Worm (Caenorhabditis elegans): ENCODE results near the gene nas-10.

nas-10 gene

ce11 chrX:10951168-10951567, 12.1 kb downstream of the nas-10 start, which contains the start of gene K09C8.7:
TSS of gene K09C8.7 (minus strand) at chrX:10951393.
- TF ChIP-seq T22C8.4 (GFP tag; IDR thresholded peaks at IDR 0.05), result no peak
- TF ChIP-seq klf-2 (GFP tag; conservative IDR thresholded peaks at IDR 0.05), result no peak
- TF ChIP-seq flt-1 (GFP tag; IDR thresholded peaks at IDR 0.05), result no peak
- no peak for TF ChIP-seq ztf-29 (GFP tag; IDR thresholded peaks at IDR 0.05)
- TF ChIP-seq ref-1 (GFP tag; conservative IDR thresholded peaks at IDR 0.05), result no peak
- TF ChIP-seq cog-1 (tag; optimal IDR thresholded peaks at IDR 0.05), result no peak
- no peak for TF ChIP-seq ztf-23 (GFP tag; IDR thresholded peaks at IDR 0.05)
- no peak for TF ChIP-seq tab-1 (GFP tag; IDR thresholded peaks at IDR 0.05)
- no peak for TF ChIP-seq med-1 (GFP tag; optimal IDR thresholded peaks at IDR 0.05; ENCODE audit: insufficient read depth)

- TF ChIP-seq ztf-23 (GFP tag; IDR thresholded peaks at IDR 0.05) (no peak), med-1 (GFP tag; optimal IDR thresholded peaks at IDR 0.05; ENCODE audit: insufficient read depth) (no peak), klf-2 (GFP tag; conservative IDR thresholded peaks at IDR 0.05) (no peak), cog-1 (tag; optimal IDR thresholded peaks at IDR 0.05) (no peak), ref-1 (GFP tag; conservative IDR thresholded peaks at IDR 0.05) (no peak), ztf-29 (GFP tag; IDR thresholded peaks at IDR 0.05) (no peak), flt-1 (GFP tag; IDR thresholded peaks at IDR 0.05) (no peak), T22C8.4 (GFP tag; IDR thresholded peaks at IDR 0.05) (no peak), tab-1 (GFP tag; IDR thresholded peaks at IDR 0.05) (no peak)
These were observed 14.5 kb downstream of the nas-10 start, which contains the start of gene T21B6.3 for ce11 chrX:10948852-10949251. TSS of gene T21B6.3 (minus strand) at chrX:10948952.

- TF ChIP-seq med-1 (GFP tag; optimal IDR thresholded peaks at IDR 0.05; ENCODE audit: insufficient read depth) (no peak), flt-1 (GFP tag; IDR thresholded peaks at IDR 0.05) (no peak), tab-1 (GFP tag; IDR thresholded peaks at IDR 0.05) (no peak), klf-2 (GFP tag; conservative IDR thresholded peaks at IDR 0.05) (no peak), ztf-29 (GFP tag; IDR thresholded peaks at IDR 0.05) (no peak), ztf-23 (GFP tag; IDR thresholded peaks at IDR 0.05) (no peak), T22C8.4 (GFP tag; IDR thresholded peaks at IDR 0.05) (no peak), cog-1 (tag; optimal IDR thresholded peaks at IDR 0.05) (no peak), ref-1 (GFP tag; conservative IDR thresholded peaks at IDR 0.05) (no peak)
These were observed 22.0 kb downstream of the nas-10 start, which contains the start of gene pho-7 for ce11 chrX:10941255-10941654. TSS of gene pho-7 (minus strand) at chrX:10941355.

ce11 chrX:10933308-10934014, 29.8 kb downstream of the nas-10 start:
- TF ChIP-seq ztf-23 (GFP tag; IDR thresholded peaks at IDR 0.05) (no peak), klf-2 (GFP tag; conservative IDR thresholded peaks at IDR 0.05) (no peak), tab-1 (GFP tag; IDR thresholded peaks at IDR 0.05) (no peak), T22C8.4 (GFP tag; IDR thresholded peaks at IDR 0.05) (no peak), med-1 (GFP tag; optimal IDR thresholded peaks at IDR 0.05; ENCODE audit: insufficient read depth) (no peak), cog-1 (tag; optimal IDR thresholded peaks at IDR 0.05) (no peak), ztf-29 (GFP tag; IDR thresholded peaks at IDR 0.05) (no peak), ref-1 (GFP tag; conservative IDR thresholded peaks at IDR 0.05) (no peak)

- TF ChIP-seq tab-1 (GFP tag; IDR thresholded peaks at IDR 0.05) (no peak), med-1 (GFP tag; optimal IDR thresholded peaks at IDR 0.05; ENCODE audit: insufficient read depth) (no peak), flt-1 (GFP tag; IDR thresholded peaks at IDR 0.05) (no peak), ref-1 (GFP tag; conservative IDR thresholded peaks at IDR 0.05) (no peak), ztf-29 (GFP tag; IDR thresholded peaks at IDR 0.05) (no peak), ztf-23 (GFP tag; IDR thresholded peaks at IDR 0.05) (no peak), klf-2 (GFP tag; conservative IDR thresholded peaks at IDR 0.05) (no peak), T22C8.4 (GFP tag; IDR thresholded peaks at IDR 0.05) (no peak), cog-1 (tag; optimal IDR thresholded peaks at IDR 0.05) (no peak)
These were observed 31.2 kb downstream of the nas-10 start for ce11 chrX:10932087-10932486.

- no peak for TF ChIP-seq ref-1 (GFP tag; conservative IDR thresholded peaks at IDR 0.05)
- TF ChIP-seq tab-1 (GFP tag; IDR thresholded peaks at IDR 0.05), result no peak
- no peak for TF ChIP-seq med-1 (GFP tag; optimal IDR thresholded peaks at IDR 0.05; ENCODE audit: insufficient read depth)
- TF ChIP-seq ztf-29 (GFP tag; IDR thresholded peaks at IDR 0.05), result no peak
- no peak for TF ChIP-seq cog-1 (tag; optimal IDR thresholded peaks at IDR 0.05)
- TF ChIP-seq ztf-23 (GFP tag; IDR thresholded peaks at IDR 0.05), result no peak
- TF ChIP-seq flt-1 (GFP tag; IDR thresholded peaks at IDR 0.05), result no peak
- no peak for TF ChIP-seq klf-2 (GFP tag; conservative IDR thresholded peaks at IDR 0.05)
- TF ChIP-seq T22C8.4 (GFP tag; IDR thresholded peaks at IDR 0.05), result no peak
These were observed 34.2 kb downstream of the nas-10 start, which contains the start of gene dgn-1 for ce11 chrX:10928948-10929563. TSS of gene dgn-1 (minus strand) at chrX:10928998.

ce11 chrX:10927136-10927535, 36.2 kb downstream of the nas-10 start:
- TF ChIP-seq tab-1 (GFP tag; IDR thresholded peaks at IDR 0.05), result no peak
- TF ChIP-seq cog-1 (tag; optimal IDR thresholded peaks at IDR 0.05), result no peak
- no peak for TF ChIP-seq flt-1 (GFP tag; IDR thresholded peaks at IDR 0.05)
- TF ChIP-seq med-1 (GFP tag; optimal IDR thresholded peaks at IDR 0.05; ENCODE audit: insufficient read depth), result no peak
- no peak for TF ChIP-seq klf-2 (GFP tag; conservative IDR thresholded peaks at IDR 0.05)
- TF ChIP-seq ref-1 (GFP tag; conservative IDR thresholded peaks at IDR 0.05), result no peak
- TF ChIP-seq ztf-23 (GFP tag; IDR thresholded peaks at IDR 0.05), result no peak
- TF ChIP-seq T22C8.4 (GFP tag; IDR thresholded peaks at IDR 0.05), result no peak
- TF ChIP-seq ztf-29 (GFP tag; IDR thresholded peaks at IDR 0.05), result no peak

- no peak for TF ChIP-seq ztf-29 (GFP tag; IDR thresholded peaks at IDR 0.05)
These were observed 39.3 kb downstream of the nas-10 start for ce11 chrX:10924031-10924430.

ce11 chrX:10919613-10920012, 43.7 kb downstream of the nas-10 start, which contains the start of gene nstp-9:
TSS of gene nstp-9 (minus strand) at chrX:10919713.
- TF ChIP-seq flt-1 (GFP tag; IDR thresholded peaks at IDR 0.05) (no peak), med-1 (GFP tag; optimal IDR thresholded peaks at IDR 0.05; ENCODE audit: insufficient read depth) (no peak), cog-1 (tag; optimal IDR thresholded peaks at IDR 0.05) (no peak), ref-1 (GFP tag; conservative IDR thresholded peaks at IDR 0.05) (no peak)

Measured in whole organism, midembryonic.